Worm (Caenorhabditis elegans) whole organism, L1 larva: ENCODE data around the gene R53.5.

Experiments used
- egl-13 ChIP-seq: sonication (generic microtip); optimal IDR thresholded peaks from 2 replicates; lab custom pipeline; 2016; ENCODE audit warnings: missing genotype, missing genetic modification reagents, missing genetic modification characterization, missing compliant biosample characterization
- elt-2 ChIP-seq: sonication (generic microtip); optimal IDR thresholded peaks from 2 replicates; lab custom pipeline; 2016; ENCODE audit warnings: missing genetic modification characterization, mild to moderate bottlenecking, inconsistent platforms, missing compliant biosample characterization, missing genetic modification reagents
- fkh-10 ChIP-seq: sonication (generic microtip); optimal IDR thresholded peaks from 2 replicates; lab custom pipeline; 2017; ENCODE audit warnings: missing biosample characterization, missing genetic modification reagents, missing genetic modification characterization
- lin-15B ChIP-seq: fragments of 150-350 bp; sonication (generic microtip); optimal IDR thresholded peaks from 3 replicates; lab custom pipeline; 2014; ENCODE audit warnings: missing biosample characterization, missing genetic modification characterization
- lin-39 ChIP-seq: fragments of 150-350 bp; optimal IDR thresholded peaks from 2 replicates; lab custom pipeline; 2014; ENCODE audit warnings: missing biosample characterization, missing genetic modification reagents, missing genetic modification characterization
- mep-1 ChIP-seq: fragments of 150-350 bp; optimal IDR thresholded peaks from 2 replicates; lab custom pipeline; 2014; ENCODE audit warnings: missing biosample characterization, missing genetic modification characterization
- skn-1 ChIP-seq: fragments of 150-350 bp; optimal IDR thresholded peaks from 2 replicates; lab custom pipeline; 2014; ENCODE audit warnings: missing biosample characterization, missing genetic modification characterization
- zag-1 ChIP-seq: fragments of 150-350 bp; optimal IDR thresholded peaks from 2 replicates; lab custom pipeline; 2014; ENCODE audit warnings: missing biosample characterization, missing genetic modification characterization

DNA sequence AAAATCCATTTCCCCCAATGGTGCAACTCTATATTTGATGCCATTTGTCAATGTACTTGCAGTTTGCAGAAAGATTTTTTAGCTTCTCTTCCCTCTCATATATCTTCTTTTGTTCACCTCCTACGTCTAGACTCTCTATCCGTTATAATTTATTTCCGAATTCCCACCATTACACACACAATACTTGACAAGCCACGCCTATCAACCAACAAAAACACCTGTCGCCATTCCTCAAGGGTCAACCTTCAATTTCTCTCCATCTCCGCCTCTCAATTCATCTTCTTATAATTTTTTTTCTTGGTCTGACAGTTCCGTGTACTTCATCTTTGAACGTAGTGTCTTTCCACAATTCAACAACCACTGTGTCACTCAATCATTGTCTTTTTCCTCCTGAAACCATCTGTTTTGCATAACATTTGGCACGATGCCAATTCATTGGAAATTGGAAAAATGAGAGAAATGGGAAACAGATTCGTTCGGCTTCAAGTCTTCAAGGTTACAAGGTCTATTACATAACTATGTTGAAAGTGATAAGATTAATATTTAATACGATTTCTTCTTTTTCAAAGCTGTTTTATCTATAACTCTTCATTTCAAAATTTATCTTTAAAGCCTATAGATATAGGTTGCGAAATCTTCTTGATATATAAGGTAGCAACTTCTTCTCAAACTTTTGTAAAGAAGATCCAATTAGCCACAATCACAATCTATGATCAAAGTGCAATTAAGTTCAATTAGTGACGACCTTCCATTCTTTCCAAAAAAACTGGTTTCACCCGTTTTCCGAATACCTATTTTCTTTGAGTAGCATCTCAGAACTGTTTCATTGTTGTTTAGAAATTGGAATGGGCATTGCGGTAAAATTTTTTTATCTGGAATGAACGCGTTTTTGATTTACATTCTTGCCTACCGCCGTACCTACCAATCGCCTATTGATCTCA, 16.6 kb upstream of the R53.5 start:
- TF ChIP-seq lin-15B (no peak), skn-1 (tag; lab: Kevin White, UChicago) (no peak), mep-1 (tag; lab: Kevin White, UChicago) (no peak), lin-39 (tag; lab: Kevin White, UChicago) (no peak), zag-1 (no peak), elt-2 (tag; lab: Kevin White, UChicago) (no peak), fkh-10 (GFP tag; lab: Kevin White, UChicago) (no peak), egl-13 (tag; lab: Kevin White, UChicago) (no peak)
